Worm (Caenorhabditis elegans): ENCODE data around the gene F41E6.5.

The F41E6.5 gene

ce11 chrV:8607353-8607850 is 4.1 kb downstream of the F41E6.5 start, which contains the start of gene smk-1:
TSS of gene smk-1 (plus strand) at chrV:8607800.
- TF ChIP-seq lin-11 (tag; optimal IDR thresholded peaks at IDR 0.05): no peak
- TF ChIP-seq ets-4 (tag; optimal IDR thresholded peaks at IDR 0.05): no peak

ce11 chrV:8608483-8608882 is 5.2 kb downstream of the F41E6.5 start:
- TF ChIP-seq ceh-34 (tag; optimal IDR thresholded peaks at IDR 0.05) (no peak), hlh-8 (tag; optimal IDR thresholded peaks at IDR 0.05) (no peak), pat-9 (tag; optimal IDR thresholded peaks at IDR 0.05) (no peak), gmeb-2 (tag; optimal IDR thresholded peaks at IDR 0.05) (no peak), eyg-1 (tag; optimal IDR thresholded peaks at IDR 0.05) (no peak), ahr-1 (tag; optimal IDR thresholded peaks at IDR 0.05) (no peak), unc-3 (GFP tag; conservative IDR thresholded peaks at IDR 0.05) (no peak), unc-3 (tag; optimal IDR thresholded peaks at IDR 0.05) (no peak), C08G9.2 (tag; optimal IDR thresholded peaks at IDR 0.05) (no peak), ceh-48 (tag; optimal IDR thresholded peaks at IDR 0.05) (no peak), sox-4 (tag; optimal IDR thresholded peaks at IDR 0.05) (no peak), elt-4 (tag; optimal IDR thresholded peaks at IDR 0.05) (no peak), ceh-31 (tag; optimal IDR thresholded peaks at IDR 0.05) (no peak), nhr-232 (tag; optimal IDR thresholded peaks at IDR 0.05) (no peak), odd-2 (tag; optimal IDR thresholded peaks at IDR 0.05) (no peak), sox-2 (GFP tag; IDR thresholded peaks at IDR 0.05) (no peak), dmd-4 (tag; optimal IDR thresholded peaks at IDR 0.05; ENCODE audit: borderline replicate concordance) (no peak)

- TF ChIP-seq C38D4.7 (GFP tag; optimal IDR thresholded peaks at IDR 0.05) (no peak), eyg-1 (tag; optimal IDR thresholded peaks at IDR 0.05) (no peak), ref-2 (tag; optimal IDR thresholded peaks at IDR 0.05) (peak; percentile 4), dmd-4 (tag; optimal IDR thresholded peaks at IDR 0.05; ENCODE audit: borderline replicate concordance) (no peak), Y22D7AL.16 (tag; optimal IDR thresholded peaks at IDR 0.05) (no peak), T23F11.4 (GFP tag; optimal IDR thresholded peaks at IDR 0.05) (no peak)
These were observed 6.7 kb downstream of the F41E6.5 start for ce11 chrV:8609776-8610529.

- TF ChIP-seq fkh-6 (tag; optimal IDR thresholded peaks at IDR 0.05) (no peak), unc-42 (tag; optimal IDR thresholded peaks at IDR 0.05) (peak; percentile 1)
These were observed 7.5 kb downstream of the F41E6.5 start, which contains the start of gene fip-4 for ce11 chrV:8610633-8611404. TSS of gene fip-4 (minus strand) at chrV:8611268.

- TF ChIP-seq ceh-24 (tag; optimal IDR thresholded peaks at IDR 0.05) (no peak), ceh-31 (tag; optimal IDR thresholded peaks at IDR 0.05) (no peak), F13H6.1 (tag; optimal IDR thresholded peaks at IDR 0.05) (no peak), elt-4 (tag; optimal IDR thresholded peaks at IDR 0.05) (no peak), zip-5 (tag; optimal IDR thresholded peaks at IDR 0.05) (no peak), odd-2 (tag; optimal IDR thresholded peaks at IDR 0.05) (no peak), fkh-6 (tag; optimal IDR thresholded peaks at IDR 0.05) (no peak), pax-1 (tag; optimal IDR thresholded peaks at IDR 0.05) (no peak), hlh-30 (tag; optimal IDR thresholded peaks at IDR 0.05; ENCODE audit: insufficient read depth) (no peak), mec-3 (tag; optimal IDR thresholded peaks at IDR 0.05; ENCODE audit: borderline replicate concordance) (no peak), ceh-22 (tag; optimal IDR thresholded peaks at IDR 0.05) (no peak), ref-2 (tag; optimal IDR thresholded peaks at IDR 0.05) (no peak)
These were observed 12.4 kb downstream of the F41E6.5 start for ce11 chrV:8615711-8616110.

Measured in whole organism, late embryonic.